Fruit fly (Drosophila melanogaster) whole organism, prepupa: Measurements from ENCODE around the gene Srx.
"Not testable (repeated sequence)": the region's sequence is repeated elsewhere in the genome, so short reads cannot be mapped to it uniquely, and the experiment has no call there.

Experiments used
- CG11762 ChIP-seq: fragments of 200-800 bp; sonication (Bioruptor generic); optimal IDR thresholded peaks from 3 replicates; lab custom pipeline; 2016; ENCODE audit warnings: missing biosample characterization, missing genetic modification characterization; ENCODE audit not compliant: insufficient read depth
- CG11902 ChIP-seq: fragments of 200-800 bp; sonication (Bioruptor generic); optimal IDR thresholded peaks from 3 replicates; lab custom pipeline; 2016; ENCODE audit warnings: missing biosample characterization, missing genetic modification characterization
- CG16779 ChIP-seq: fragments of 200-800 bp; sonication (Bioruptor generic); optimal IDR thresholded peaks from 3 replicates; lab custom pipeline; 2017; ENCODE audit warnings: missing biosample characterization, mild to moderate bottlenecking, missing genetic modification characterization
- CG7368 ChIP-seq: fragments of 200-800 bp; sonication (Bioruptor generic); optimal IDR thresholded peaks from 3 replicates; lab custom pipeline; 2016; ENCODE audit warnings: missing biosample characterization, missing genetic modification characterization
- CG8632 ChIP-seq: fragments of 200-800 bp; sonication (Bioruptor generic); optimal IDR thresholded peaks from 3 replicates; lab custom pipeline; 2016; ENCODE audit warnings: missing biosample characterization, missing genetic modification characterization
- Eip75B ChIP-seq: fragments of 200-800 bp; sonication (Bioruptor generic); optimal IDR thresholded peaks from 3 replicates; lab custom pipeline; 2016; ENCODE audit warnings: missing biosample characterization, missing genetic modification characterization
- Ets21C ChIP-seq: fragments of 200-800 bp; sonication (Bioruptor generic); optimal IDR thresholded peaks from 3 replicates; lab custom pipeline; 2016; ENCODE audit warnings: missing biosample characterization, missing genetic modification characterization
- Hr38 ChIP-seq: sonication (Bioruptor generic); optimal IDR thresholded peaks from 2 replicates; lab custom pipeline; 2016; ENCODE audit warnings: missing biosample characterization, missing genetic modification characterization
- Met ChIP-seq: fragments of 200-800 bp; sonication (Bioruptor generic); optimal IDR thresholded peaks from 3 replicates; lab custom pipeline; 2016; ENCODE audit warnings: missing biosample characterization, missing genetic modification characterization
- Sox14 ChIP-seq: fragments of 200-800 bp; sonication (Bioruptor generic); optimal IDR thresholded peaks from 3 replicates; lab custom pipeline; 2016; ENCODE audit warnings: missing biosample characterization, missing genetic modification characterization
- esn ChIP-seq: fragments of 200-800 bp; sonication (Bioruptor generic); optimal IDR thresholded peaks from 2 replicates; lab custom pipeline; 2016; ENCODE audit warnings: missing biosample characterization, mild to moderate bottlenecking, missing genetic modification characterization, moderate library complexity
- fkh ChIP-seq: fragments of 200-800 bp; sonication (Bioruptor generic); optimal IDR thresholded peaks from 3 replicates; lab custom pipeline; 2017; ENCODE audit warnings: missing biosample characterization, mild to moderate bottlenecking, missing genetic modification characterization, moderate library complexity
- svp ChIP-seq: fragments of 200-800 bp; sonication (Bioruptor generic); peaks from one replicate; lab custom pipeline; 2016; ENCODE audit warnings: missing biosample characterization, missing genetic modification characterization
- vri ChIP-seq: fragments of 200-800 bp; sonication (Bioruptor generic); optimal IDR thresholded peaks from 3 replicates; lab custom pipeline; 2016; ENCODE audit warnings: missing biosample characterization, mild to moderate bottlenecking, missing genetic modification characterization

DNA sequence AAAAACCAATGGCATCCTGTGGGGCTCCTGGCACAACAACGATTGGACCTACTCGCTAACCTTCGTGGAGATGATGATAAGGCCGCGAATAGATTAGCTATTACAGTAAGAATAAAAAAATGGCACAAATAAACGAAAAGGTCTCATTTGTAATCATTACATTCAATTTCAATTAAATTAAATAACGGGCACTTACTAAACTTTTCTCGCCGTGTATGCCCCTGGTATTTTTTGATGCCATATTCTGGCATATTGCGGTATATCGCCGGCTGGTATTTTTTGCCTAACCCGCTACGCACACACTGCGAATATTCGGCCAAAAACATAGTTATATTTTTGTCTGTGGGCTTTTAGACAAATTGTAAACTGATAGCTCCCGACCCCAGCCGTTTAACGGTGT lies 42.6 kb downstream of the Srx start, which contains the start of gene Gss2:
- TF ChIP-seq CG11902 (GFP tag; lab: Kevin White, UChicago); CG16779 (tag; lab: Kevin White, UChicago); CG11762 (GFP tag; lab: Kevin White, UChicago); Sox14; CG8632 (GFP tag; lab: Kevin White, UChicago); vri (GFP tag; lab: Kevin White, UChicago); svp; esn (GFP tag; lab: Kevin White, UChicago); Eip75B (GFP tag; lab: Kevin White, UChicago); CG7368 (GFP tag; lab: Kevin White, UChicago); Met (GFP tag; lab: Kevin White, UChicago); fkh (GFP tag; lab: Kevin White, UChicago); Hr38 (GFP tag; lab: Kevin White, UChicago); Ets21C (GFP tag; lab: Kevin White, UChicago): not testable (repeated sequence)
